Worm (Caenorhabditis elegans) whole organism, young adult: ENCODE results near the gene Y61A9LA.10.
A peak's percentile ranks its signal among the peaks of the same experiment; 100 is the strongest.
"Not testable (repeated sequence)": the region's sequence is repeated elsewhere in the genome, so short reads cannot be mapped to it uniquely, and the experiment has no call there.

Experiments
- F52B5.7 ChIP-seq: sonication (generic microtip); optimal IDR thresholded peaks from 2 replicates; lab custom pipeline; 2016; ENCODE audit warnings: mild to moderate bottlenecking, missing genetic modification characterization, missing compliant biosample characterization
- K12H6.12 ChIP-seq: fragments of 200-800 bp; sonication (Bioruptor generic); optimal IDR thresholded peaks from 2 replicates; lab custom pipeline; 2018; ENCODE audit warnings: mild to moderate bottlenecking, missing genetic modification characterization, missing compliant biosample characterization
- Y53F4B.3 ChIP-seq: fragments of 200-800 bp; sonication (Bioruptor generic); IDR thresholded peaks from 2 replicates; pipeline ENCODE4 v1.3.6; 2022; ENCODE audit warnings: missing genetic modification reagents, missing genetic modification characterization, missing compliant biosample characterization
- ZK185.1 ChIP-seq: sonication (generic microtip); optimal IDR thresholded peaks from 2 replicates; lab custom pipeline; 2016; ENCODE audit warnings: mild to moderate bottlenecking, missing genetic modification characterization, missing compliant biosample characterization; ENCODE audit not compliant: poor library complexity, severe bottlenecking
- atf-7 ChIP-seq: sonication (generic microtip); optimal IDR thresholded peaks from 2 replicates; lab custom pipeline; 2017; ENCODE audit warnings: mild to moderate bottlenecking, missing genetic modification characterization, missing compliant biosample characterization
- cebp-2 ChIP-seq: fragments of 200-800 bp; sonication (Bioruptor generic); IDR thresholded peaks from 2 replicates; pipeline ENCODE4 v1.3.6; 2022; ENCODE audit warnings: missing genetic modification characterization, missing compliant biosample characterization
- ceh-91 ChIP-seq: fragments of 200-800 bp; sonication (Bioruptor generic); IDR thresholded peaks from 2 replicates; pipeline ENCODE4 v1.3.6; 2022; ENCODE audit warnings: missing genetic modification reagents, missing genetic modification characterization, missing compliant biosample characterization
- egl-44 ChIP-seq: fragments of 200-800 bp; sonication (Bioruptor generic); IDR thresholded peaks from 2 replicates; pipeline ENCODE4 v1.3.6; 2022; ENCODE audit warnings: missing genetic modification reagents, missing genetic modification characterization, missing compliant biosample characterization
- egrh-3 ChIP-seq: fragments of 200-800 bp; sonication (Bioruptor generic); IDR thresholded peaks from 2 replicates; pipeline ENCODE4 v1.3.6; 2022; ENCODE audit warnings: missing genetic modification reagents, missing genetic modification characterization, missing compliant biosample characterization
- ets-4 ChIP-seq: fragments of 200-800 bp; sonication (Bioruptor generic); optimal IDR thresholded peaks from 2 replicates; lab custom pipeline; 2018; ENCODE audit warnings: mild to moderate bottlenecking, missing genetic modification characterization, missing compliant biosample characterization
- fkh-3 ChIP-seq: sonication (generic microtip); optimal IDR thresholded peaks from 2 replicates; lab custom pipeline; 2016; ENCODE audit warnings: mild to moderate bottlenecking, missing genetic modification characterization, missing compliant biosample characterization
- him-1 ChIP-seq: sonication (generic microtip); optimal IDR thresholded peaks from 2 replicates; lab custom pipeline; 2016; ENCODE audit warnings: missing genotype, missing genetic modification reagents, missing genetic modification characterization, missing compliant biosample characterization
- hmg-20 ChIP-seq: fragments of 200-800 bp; sonication (Bioruptor generic); IDR thresholded peaks from 2 replicates; pipeline ENCODE4 v1.3.6; 2022; ENCODE audit warnings: missing genetic modification reagents, missing genetic modification characterization, missing compliant biosample characterization
- lsy-27 ChIP-seq: sonication (generic microtip); optimal IDR thresholded peaks from 2 replicates; lab custom pipeline; 2017; ENCODE audit warnings: missing genetic modification characterization, mild to moderate bottlenecking, missing compliant biosample characterization, antibody characterized with exemption, missing genotype, borderline replicate concordance; ENCODE audit not compliant: insufficient read depth
- madf-3 ChIP-seq: fragments of 200-800 bp; sonication (Bioruptor generic); IDR thresholded peaks from 2 replicates; pipeline ENCODE4 v1.3.6; 2022; ENCODE audit warnings: missing genetic modification reagents, missing genetic modification characterization, missing compliant biosample characterization
- nfyb-1 ChIP-seq: fragments of 200-800 bp; sonication (Bioruptor generic); IDR thresholded peaks from 2 replicates; pipeline ENCODE4 v1.3.6; 2022; ENCODE audit warnings: missing genetic modification reagents, missing genetic modification characterization, missing compliant biosample characterization
- snpc-1.1 ChIP-seq: sonication (generic microtip); optimal IDR thresholded peaks from 2 replicates; lab custom pipeline; 2017; ENCODE audit warnings: missing genetic modification characterization, mild to moderate bottlenecking, missing compliant biosample characterization, antibody characterized with exemption, moderate library complexity, missing genotype, missing genetic modification reagents; ENCODE audit not compliant: insufficient read depth
- snpc-1.3 ChIP-seq: sonication (generic microtip); optimal IDR thresholded peaks from 2 replicates; lab custom pipeline; 2017; ENCODE audit warnings: missing genetic modification characterization, mild to moderate bottlenecking, missing compliant biosample characterization, antibody characterized with exemption, moderate library complexity, missing genotype, missing genetic modification reagents; ENCODE audit not compliant: insufficient read depth
- snpc-4 ChIP-seq, 5 experiments: fragments of 150-350 bp in 1 of 5; sonication (generic microtip) in 4 of 5; optimal IDR thresholded peaks; 2 replicates each; lab custom pipeline; 2014 to 2018; ENCODE audit warnings: missing genetic modification characterization in 5 of 5, missing biosample characterization in 3 of 5, antibody characterized with exemption in 2 of 5, mild to moderate bottlenecking in 2 of 5, missing compliant biosample characterization in 2 of 5, missing genotype in 2 of 5, moderate library complexity in 2 of 5, missing genetic modification reagents in 1 of 5
- unc-130 ChIP-seq: sonication (generic microtip); optimal IDR thresholded peaks from 2 replicates; lab custom pipeline; 2016; ENCODE audit warnings: missing genetic modification reagents, missing genetic modification characterization, missing compliant biosample characterization
- unc-62 ChIP-seq: fragments of 150-350 bp; optimal IDR thresholded peaks from 2 replicates; lab custom pipeline; 2014; ENCODE audit warnings: missing biosample characterization, missing genetic modification reagents, missing genetic modification characterization
- xnd-1 ChIP-seq: sonication (generic microtip); optimal IDR thresholded peaks from 2 replicates; lab custom pipeline; 2016; ENCODE audit warnings: missing genotype, missing genetic modification reagents, missing genetic modification characterization, missing compliant biosample characterization
- zfh-2 ChIP-seq: fragments of 200-800 bp; sonication (Bioruptor generic); conservative IDR thresholded peaks from 2 replicates; pipeline ENCODE4 v1.3.6; 2022; ENCODE audit warnings: missing genetic modification reagents, missing genetic modification characterization, missing compliant biosample characterization
- zim-3 ChIP-seq: sonication (generic microtip); optimal IDR thresholded peaks from 2 replicates; lab custom pipeline; 2017; ENCODE audit warnings: mild to moderate bottlenecking, missing genetic modification characterization, moderate library complexity, missing compliant biosample characterization
- ztf-22 ChIP-seq: fragments of 200-800 bp; sonication (Bioruptor generic); optimal IDR thresholded peaks from 2 replicates; lab custom pipeline; 2018; ENCODE audit warnings: mild to moderate bottlenecking, missing genetic modification characterization, moderate library complexity, missing compliant biosample characterization
- ztf-26 ChIP-seq: sonication (generic microtip); optimal IDR thresholded peaks from 2 replicates; lab custom pipeline; 2017; ENCODE audit warnings: missing genetic modification characterization, missing compliant biosample characterization
- ztf-28 ChIP-seq: fragments of 200-800 bp; sonication (Bioruptor generic); IDR thresholded peaks from 2 replicates; pipeline ENCODE4 v1.3.6; 2022; ENCODE audit warnings: missing genetic modification reagents, missing genetic modification characterization, missing compliant biosample characterization

Y61A9LA.10 gene

ce11 chrV:4569999-4570627 is 45.5 kb downstream of the Y61A9LA.10 start, which contains the start of gene sut-2:
Gene sut-2, minus strand, starts transcription at chrV:4570049.
- TF ChIP-seq Y53F4B.3 (GFP tag; lab: Robert Waterston, UW), result no peak
- TF ChIP-seq K12H6.12, result no peak
- no peak for TF ChIP-seq atf-7 (tag; lab: Kevin White, UChicago)
- TF ChIP-seq ets-4 (GFP tag; lab: Kevin White, UChicago), result no peak

ce11 chrV:4562493-4562892 is 53.1 kb downstream of the Y61A9LA.10 start:
- TF ChIP-seq ceh-91, result no peak
- peak; percentile 58 for TF ChIP-seq zfh-2 (GFP tag; lab: Robert Waterston, UW)
- TF ChIP-seq ZK185.1 (tag; lab: Kevin White, UChicago), result no peak
- no peak for TF ChIP-seq lsy-27 (tag; lab: Kevin White, UChicago)
- TF ChIP-seq F52B5.7, result no peak

- not testable (repeated sequence) for TF ChIP-seq unc-130 (GFP tag; lab: Kevin White, UChicago); ztf-22 (GFP tag; lab: Kevin White, UChicago); madf-3 (GFP tag; lab: Robert Waterston, UW)
These were observed 55.2 kb downstream of the Y61A9LA.10 start, which contains the start of gene Y61A9LA.4 for ce11 chrV:4560441-4560840. Gene Y61A9LA.4, plus strand, starts transcription at chrV:4560741.

ce11 chrV:4559701-4560100 is 55.9 kb downstream of the Y61A9LA.10 start, which contains the start of gene Y61A9LA.7:
Gene Y61A9LA.7, minus strand, starts transcription at chrV:4559801.
- TF ChIP-seq him-1 (tag; lab: Kevin White, UChicago) (no peak), nfyb-1 (no peak), zim-3 (no peak), snpc-1.3 (tag; lab: Kevin White, UChicago) (no peak), xnd-1 (no peak), hmg-20 (GFP tag; lab: Robert Waterston, UW) (no peak), ztf-26 (tag; lab: Kevin White, UChicago) (no peak), egrh-3 (no peak), cebp-2 (no peak), snpc-1.1 (tag; lab: Kevin White, UChicago) (no peak), egl-44 (GFP tag; lab: Robert Waterston, UW) (no peak), unc-62 (no peak), fkh-3 (no peak), ztf-28 (GFP tag; lab: Robert Waterston, UW) (no peak), snpc-4 (GFP tag; optimal IDR thresholded peaks at IDR 0.05; lab: Kevin White, UChicago) (no peak), snpc-4 (tag; optimal IDR thresholded peaks at IDR 0.05; lab: Kevin White, UChicago) (no peak)
